Fruit fly (Drosophila melanogaster): ENCODE measurements around the gene ymp.

The ymp gene

dm6 chr3R:25631079-25631478 is 22.2 kb upstream of the ymp start (continued):
- TF ChIP-seq Mad (GFP tag; optimal IDR thresholded peaks at IDR 0.05) (peak; percentile 25), CG17612 (GFP tag; IDR thresholded peaks at IDR 0.05) (0 out of 2 replicates have a peak, but pooled peaks have one; percentile 4), MBD-R2 (GFP tag; IDR thresholded peaks at IDR 0.05) (peak; percentile 34; the same call in 1 of the 2 replicates), HLH54F (GFP tag; optimal IDR thresholded peaks at IDR 0.05) (peak; percentile 58), zfh2 (GFP tag; optimal IDR thresholded peaks at IDR 0.05) (no peak), CG9215 (GFP tag; IDR thresholded peaks at IDR 0.05) (peak; percentile 42; the same call in 1 of the 2 replicates)

DNA sequence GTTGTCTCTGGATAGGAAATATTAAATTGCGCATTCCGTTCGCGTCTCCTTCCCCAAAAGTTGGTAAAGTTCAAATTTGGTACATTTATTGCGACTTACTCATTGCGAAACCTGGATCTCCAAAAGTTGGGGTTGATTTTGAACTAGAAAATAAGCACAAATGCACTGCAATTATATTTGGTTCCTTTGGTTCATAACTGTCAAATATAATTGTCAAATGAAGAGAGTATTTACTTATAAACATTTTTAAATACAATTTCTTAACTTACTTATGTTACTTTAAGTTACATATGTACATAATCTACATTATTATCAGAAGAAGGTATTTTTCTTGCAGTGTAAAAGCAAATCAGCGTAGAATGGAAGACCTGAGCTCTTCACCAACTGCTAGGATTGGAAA is 21.6 kb upstream of the ymp start:
- 0 out of 2 replicates have a peak, but pooled peaks have one; percentile 24 for TF ChIP-seq CG14014 (GFP tag; IDR thresholded peaks at IDR 0.05)
- TF ChIP-seq CG2678 (tag; optimal IDR thresholded peaks at IDR 0.05): peak; percentile 64
- peak; percentile 32 for TF ChIP-seq Ssrp (tag; optimal IDR thresholded peaks at IDR 0.05)
- TF ChIP-seq bsh (GFP tag; optimal IDR thresholded peaks at IDR 0.05): peak in 1 of 2 experiments; percentile 55
- TF ChIP-seq so (GFP tag; IDR thresholded peaks at IDR 0.05): peak; percentile 11; the same call in 1 of the 3 replicates
- peak; percentile 48 for TF ChIP-seq grau (tag; optimal IDR thresholded peaks at IDR 0.05)
- no peak for TF ChIP-seq maf-S (GFP tag; optimal IDR thresholded peaks at IDR 0.05)
- TF ChIP-seq MESR4 (GFP tag; optimal IDR thresholded peaks at IDR 0.05): no peak
- no peak for TF ChIP-seq gcm (GFP tag; optimal IDR thresholded peaks at IDR 0.05)
- peak; percentile 18 for TF ChIP-seq CoRest (tag; optimal IDR thresholded peaks at IDR 0.05)
- TF ChIP-seq ato (GFP tag; IDR thresholded peaks at IDR 0.05; ENCODE audit: partially characterized antibody): no peak
- 0 out of 2 replicates have a peak, but pooled peaks have one; percentile 26 for TF ChIP-seq CG32772 (GFP tag; IDR thresholded peaks at IDR 0.05)
- TF ChIP-seq CG34422 (GFP tag; IDR thresholded peaks at IDR 0.05): peak; percentile 22; the same call in 1 of the 3 replicates
- no peak for TF ChIP-seq CG1529 (GFP tag; optimal IDR thresholded peaks at IDR 0.05)
- TF ChIP-seq tgo (GFP tag; IDR thresholded peaks at IDR 0.05): peak; percentile 53; the same call in 2 of the 3 replicates
- TF ChIP-seq Oli (tag; optimal IDR thresholded peaks at IDR 0.05): peak; percentile 6
- TF ChIP-seq prd (optimal IDR thresholded peaks at IDR 0.05): no peak
- TF ChIP-seq prd (GFP tag; IDR thresholded peaks at IDR 0.05): 0 out of 3 replicates have a peak, but pooled peaks have one; percentile 4
- TF ChIP-seq Xbp1 (GFP tag; optimal IDR thresholded peaks at IDR 0.05): no peak
- TF ChIP-seq gfzf (GFP tag; optimal IDR thresholded peaks at IDR 0.05): no peak
- TF ChIP-seq CG11247 (GFP tag; IDR thresholded peaks at IDR 0.05): no peak
- peak; percentile 38 for TF ChIP-seq vvl (GFP tag; IDR thresholded peaks at IDR 0.05)
- TF ChIP-seq NC2α (GFP tag; optimal IDR thresholded peaks at IDR 0.05): no peak
- TF ChIP-seq Fer3 (tag; optimal IDR thresholded peaks at IDR 0.05): peak; percentile 54
- TF ChIP-seq Awh (GFP tag; IDR thresholded peaks at IDR 0.05): peak; percentile 26; the same call in 1 of the 2 replicates
- peak; percentile 27 for TF ChIP-seq fd96Cb (tag; optimal IDR thresholded peaks at IDR 0.05)
- no peak for TF ChIP-seq CG12155 (GFP tag; optimal IDR thresholded peaks at IDR 0.05)
- TF ChIP-seq Atf6 (GFP tag; IDR thresholded peaks at IDR 0.05): peak; percentile 17; the same call in 1 of the 2 replicates
- TF ChIP-seq Xrp1 (GFP tag; IDR thresholded peaks at IDR 0.05): peak; percentile 48; the same call in 1 of the 2 replicates
- no peak for TF ChIP-seq CG16863 (GFP tag; optimal IDR thresholded peaks at IDR 0.05)
- TF ChIP-seq Lhr (GFP tag; optimal IDR thresholded peaks at IDR 0.05): no peak
- peak; percentile 23; the same call in 1 of the 2 replicates for TF ChIP-seq sisA (GFP tag; IDR thresholded peaks at IDR 0.05)
- TF ChIP-seq hkb (optimal IDR thresholded peaks at IDR 0.05): no peak
- TF ChIP-seq hkb (GFP tag; IDR thresholded peaks at IDR 0.05): 0 out of 2 replicates have a peak, but pooled peaks have one; percentile 7
- no peak for TF ChIP-seq pho (GFP tag; optimal IDR thresholded peaks at IDR 0.05)
- no peak for TF ChIP-seq ERR (GFP tag; optimal IDR thresholded peaks at IDR 0.05)
- no peak for TF ChIP-seq Sin3A (optimal IDR thresholded peaks at IDR 0.05)
- no peak for TF ChIP-seq bbx (GFP tag; IDR thresholded peaks at IDR 0.05; ENCODE audit: partially characterized antibody)
- TF ChIP-seq sim (GFP tag; IDR thresholded peaks at IDR 0.05): no peak
- peak; percentile 39; the same call in 1 of the 2 replicates for TF ChIP-seq slbo (GFP tag; IDR thresholded peaks at IDR 0.05)
- TF ChIP-seq CG6854 (GFP tag; optimal IDR thresholded peaks at IDR 0.05): no peak
- TF ChIP-seq CG11504 (tag; optimal IDR thresholded peaks at IDR 0.05): peak; percentile 49
- TF ChIP-seq CG3407 (GFP tag; optimal IDR thresholded peaks at IDR 0.05): no peak
- TF ChIP-seq gem (tag; optimal IDR thresholded peaks at IDR 0.05): peak; percentile 67

All from whole organism, embryonic.